Worm (Caenorhabditis elegans): ENCODE data around the gene rde-8.
A peak's percentile ranks its signal among the peaks of the same experiment; 100 is the strongest.

rde-8 gene

DNA sequence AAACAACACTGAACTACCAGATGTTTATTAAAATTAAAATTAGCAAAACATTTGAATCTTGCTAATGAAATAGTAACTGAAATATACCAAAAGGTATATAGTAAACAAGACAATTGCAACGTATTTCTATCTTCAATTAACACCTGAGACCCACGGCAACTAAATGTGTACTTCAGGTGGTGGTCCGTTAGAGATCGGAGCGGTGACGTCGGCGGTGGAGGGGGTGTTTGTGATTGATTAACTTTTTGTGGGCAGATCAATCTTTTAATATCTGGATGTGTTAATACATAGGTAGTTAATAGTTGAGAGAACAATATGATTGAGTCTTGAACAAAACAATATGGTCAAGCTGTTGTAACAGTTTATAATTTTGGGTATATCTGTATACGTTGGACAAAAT is 7.0 kb downstream of the rde-8 start:
- no peak for TF ChIP-seq tbx-37 (GFP tag; conservative IDR thresholded peaks at IDR 0.05)
- TF ChIP-seq ceh-36 (tag; optimal IDR thresholded peaks at IDR 0.05): no peak
- TF ChIP-seq ets-7 (tag; optimal IDR thresholded peaks at IDR 0.05): no peak
- no peak for TF ChIP-seq F13C5.2 (tag; optimal IDR thresholded peaks at IDR 0.05)
- TF ChIP-seq sea-1 (GFP tag; conservative IDR thresholded peaks at IDR 0.05): no peak
- no peak for TF ChIP-seq ama-1 (optimal IDR thresholded peaks at IDR 0.05)
- TF ChIP-seq hmbx-1 (tag; optimal IDR thresholded peaks at IDR 0.05): no peak

ce11 chrIV:7095396-7095964 is 7.6 kb downstream of the rde-8 start:
- TF ChIP-seq hmg-4 (GFP tag; optimal IDR thresholded peaks at IDR 0.05) (no peak), flt-1 (GFP tag; IDR thresholded peaks at IDR 0.05) (no peak), ceh-13 (GFP tag; optimal IDR thresholded peaks at IDR 0.05) (no peak), hnd-1 (tag; optimal IDR thresholded peaks at IDR 0.05) (no peak), ceh-36 (tag; optimal IDR thresholded peaks at IDR 0.05) (no peak), ama-1 (optimal IDR thresholded peaks at IDR 0.05) (no peak), B0310.2 (tag; optimal IDR thresholded peaks at IDR 0.05) (no peak), hmbx-1 (tag; optimal IDR thresholded peaks at IDR 0.05) (no peak), ets-7 (tag; optimal IDR thresholded peaks at IDR 0.05) (no peak), tbx-37 (GFP tag; conservative IDR thresholded peaks at IDR 0.05) (no peak), sea-1 (GFP tag; conservative IDR thresholded peaks at IDR 0.05) (no peak), tbx-11 (GFP tag; IDR thresholded peaks at IDR 0.05) (no peak), scrt-1 (GFP tag; IDR thresholded peaks at IDR 0.05) (no peak), pes-1 (GFP tag; IDR thresholded peaks at IDR 0.05) (no peak), F13C5.2 (tag; optimal IDR thresholded peaks at IDR 0.05) (no peak), aly-1 (tag; optimal IDR thresholded peaks at IDR 0.05) (no peak), tra-4 (tag; optimal IDR thresholded peaks at IDR 0.05) (no peak)

ce11 chrIV:7094216-7094758 is 8.8 kb downstream of the rde-8 start, which contains the start of gene deb-1:
TSS of gene deb-1 (minus strand) at chrIV:7094266.
- TF ChIP-seq ceh-13 (GFP tag; optimal IDR thresholded peaks at IDR 0.05) (no peak), tbx-37 (GFP tag; conservative IDR thresholded peaks at IDR 0.05) (no peak), hnd-1 (tag; optimal IDR thresholded peaks at IDR 0.05) (no peak), B0310.2 (tag; optimal IDR thresholded peaks at IDR 0.05) (no peak), hmg-4 (GFP tag; optimal IDR thresholded peaks at IDR 0.05) (no peak), flt-1 (GFP tag; IDR thresholded peaks at IDR 0.05) (no peak), ceh-36 (tag; optimal IDR thresholded peaks at IDR 0.05) (no peak), pes-1 (GFP tag; IDR thresholded peaks at IDR 0.05) (no peak), tbx-11 (GFP tag; IDR thresholded peaks at IDR 0.05) (no peak)

- TF ChIP-seq tbx-37 (GFP tag; conservative IDR thresholded peaks at IDR 0.05): peak; percentile 36; the same call in 1 of the 2 replicates
- TF ChIP-seq ama-1 (optimal IDR thresholded peaks at IDR 0.05): no peak
- peak; percentile 14 for TF ChIP-seq hmbx-1 (tag; optimal IDR thresholded peaks at IDR 0.05)
- peak; percentile 86 for TF ChIP-seq F13C5.2 (tag; optimal IDR thresholded peaks at IDR 0.05)
- no peak for TF ChIP-seq scrt-1 (GFP tag; IDR thresholded peaks at IDR 0.05)
- TF ChIP-seq pes-1 (GFP tag; IDR thresholded peaks at IDR 0.05): no peak
- peak; percentile 38 for TF ChIP-seq hmg-4 (GFP tag; optimal IDR thresholded peaks at IDR 0.05)
These were observed 18.4 kb downstream of the rde-8 start, which contains the start of gene rps-4 for ce11 chrIV:7084632-7085160. TSS of gene rps-4 (minus strand) at chrIV:7084682.

DNA sequence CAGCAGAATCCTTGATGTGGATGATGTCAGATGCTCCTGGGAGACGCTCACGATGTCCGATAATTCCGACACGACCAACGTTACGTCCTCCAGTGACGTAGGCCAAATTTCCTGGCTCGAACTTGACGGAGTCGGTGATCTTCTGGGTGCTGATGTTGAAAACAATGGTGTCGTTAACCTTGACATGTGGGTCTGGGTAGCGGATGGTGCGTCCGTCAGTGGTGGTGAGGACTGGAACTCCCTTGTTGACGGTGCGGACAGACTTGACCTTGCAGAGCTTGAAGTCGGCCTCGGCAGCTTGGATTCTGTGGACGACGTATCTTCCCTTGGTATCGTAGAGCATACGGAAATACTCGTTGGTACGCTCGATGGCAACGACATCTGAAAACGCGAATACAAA is 19.1 kb downstream of the rde-8 start:
- TF ChIP-seq B0310.2 (tag; optimal IDR thresholded peaks at IDR 0.05) (no peak), sea-1 (GFP tag; conservative IDR thresholded peaks at IDR 0.05) (no peak), scrt-1 (GFP tag; IDR thresholded peaks at IDR 0.05) (no peak), flt-1 (GFP tag; IDR thresholded peaks at IDR 0.05) (no peak), ceh-13 (GFP tag; optimal IDR thresholded peaks at IDR 0.05) (no peak), aly-1 (tag; optimal IDR thresholded peaks at IDR 0.05) (no peak), ceh-36 (tag; optimal IDR thresholded peaks at IDR 0.05) (no peak), F13C5.2 (tag; optimal IDR thresholded peaks at IDR 0.05) (no peak), hnd-1 (tag; optimal IDR thresholded peaks at IDR 0.05) (no peak), tra-4 (tag; optimal IDR thresholded peaks at IDR 0.05) (no peak), hmg-4 (GFP tag; optimal IDR thresholded peaks at IDR 0.05) (no peak), tbx-37 (GFP tag; conservative IDR thresholded peaks at IDR 0.05) (no peak), pes-1 (GFP tag; IDR thresholded peaks at IDR 0.05) (no peak)

DNA sequence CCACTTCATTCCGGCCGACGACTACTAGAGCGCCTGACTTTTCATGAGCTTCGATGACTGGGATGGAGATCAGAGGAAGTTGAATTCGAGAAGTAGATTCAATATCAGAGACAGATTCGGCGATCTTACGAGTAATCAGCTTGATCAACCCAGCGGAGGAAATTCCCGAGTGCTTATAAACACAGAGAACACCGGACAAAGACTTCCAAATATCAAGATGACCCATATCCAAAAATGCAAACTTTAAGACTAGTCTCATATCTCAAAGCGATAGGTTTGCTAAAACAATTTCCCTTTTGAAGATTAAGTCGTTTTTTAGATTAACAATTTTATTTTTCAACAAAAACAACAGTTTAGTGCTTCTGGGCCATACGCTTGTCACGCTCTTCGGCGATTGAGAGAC is 19.7 kb downstream of the rde-8 start, which contains the start of gene Y43B11AR.3:
Y43B11AR.3 (minus strand) TSS at position 335 of the 403 bp plus-strand sequence.
- TF ChIP-seq scrt-1 (GFP tag; IDR thresholded peaks at IDR 0.05) (no peak), ama-1 (optimal IDR thresholded peaks at IDR 0.05) (no peak), tbx-37 (GFP tag; conservative IDR thresholded peaks at IDR 0.05) (no peak), ceh-13 (GFP tag; optimal IDR thresholded peaks at IDR 0.05) (no peak), hmbx-1 (tag; optimal IDR thresholded peaks at IDR 0.05) (no peak), ets-7 (tag; optimal IDR thresholded peaks at IDR 0.05) (no peak), B0310.2 (tag; optimal IDR thresholded peaks at IDR 0.05) (no peak), flt-1 (GFP tag; IDR thresholded peaks at IDR 0.05) (no peak), hnd-1 (tag; optimal IDR thresholded peaks at IDR 0.05) (no peak), sea-1 (GFP tag; conservative IDR thresholded peaks at IDR 0.05) (no peak), ceh-36 (tag; optimal IDR thresholded peaks at IDR 0.05) (no peak), aly-1 (tag; optimal IDR thresholded peaks at IDR 0.05) (no peak)

ce11 chrIV:7081214-7081613 is 21.8 kb downstream of the rde-8 start, which contains the start of gene Y43B11AR.1:
TSS of gene Y43B11AR.1 (plus strand) at chrIV:7081514.
- TF ChIP-seq hmbx-1 (tag; optimal IDR thresholded peaks at IDR 0.05): no peak
- no peak for TF ChIP-seq ama-1 (optimal IDR thresholded peaks at IDR 0.05)
- TF ChIP-seq F13C5.2 (tag; optimal IDR thresholded peaks at IDR 0.05): no peak
- TF ChIP-seq pes-1 (GFP tag; IDR thresholded peaks at IDR 0.05): no peak
- no peak for TF ChIP-seq scrt-1 (GFP tag; IDR thresholded peaks at IDR 0.05)
- TF ChIP-seq aly-1 (tag; optimal IDR thresholded peaks at IDR 0.05): no peak
- TF ChIP-seq sea-1 (GFP tag; conservative IDR thresholded peaks at IDR 0.05): no peak
- TF ChIP-seq tbx-37 (GFP tag; conservative IDR thresholded peaks at IDR 0.05): no peak
- no peak for TF ChIP-seq ets-7 (tag; optimal IDR thresholded peaks at IDR 0.05)
- TF ChIP-seq tra-4 (tag; optimal IDR thresholded peaks at IDR 0.05): no peak
- TF ChIP-seq ceh-36 (tag; optimal IDR thresholded peaks at IDR 0.05): no peak
- TF ChIP-seq ceh-13 (GFP tag; optimal IDR thresholded peaks at IDR 0.05): no peak
